Fruit fly (Drosophila melanogaster) whole organism, embryonic: ENCODE results near the gene His3.3B.

Source experiments
- Antp ChIP-seq: fragments of 200-800 bp; sonication (Bioruptor generic); optimal IDR thresholded peaks from 3 replicates; lab custom pipeline; 2016; ENCODE audit warnings: missing biosample characterization, missing genetic modification characterization
- Atf-2 ChIP-seq: fragments of 200-800 bp; sonication (Bioruptor generic); optimal IDR thresholded peaks from 2 replicates; lab custom pipeline; 2016; ENCODE audit warnings: missing biosample characterization, missing genetic modification characterization
- CG10321 ChIP-seq: fragments of 200-800 bp; sonication (Bioruptor generic); IDR thresholded peaks from 2 replicates; pipeline ENCODE4 v1.3.6; 2022; ENCODE audit warnings: missing biosample characterization, missing genetic modification characterization
- CG12104 ChIP-seq: fragments of 200-800 bp; sonication (Bioruptor generic); optimal IDR thresholded peaks from 3 replicates; lab custom pipeline; 2016; ENCODE audit warnings: missing biosample characterization, missing genetic modification characterization
- CG14965 ChIP-seq: fragments of 200-800 bp; sonication (Bioruptor generic); optimal IDR thresholded peaks from 2 replicates; lab custom pipeline; 2016; ENCODE audit warnings: missing biosample characterization, missing genetic modification characterization, borderline replicate concordance
- CG15073 ChIP-seq: fragments of 200-800 bp; sonication (Bioruptor generic); optimal IDR thresholded peaks from 2 replicates; lab custom pipeline; 2016; ENCODE audit warnings: missing biosample characterization, missing genetic modification characterization
- CG1529 ChIP-seq: fragments of 200-800 bp; sonication (Bioruptor generic); optimal IDR thresholded peaks from 3 replicates; lab custom pipeline; 2018; ENCODE audit warnings: missing biosample characterization, missing genetic modification characterization
- CG17802 ChIP-seq: fragments of 200-800 bp; sonication (Bioruptor generic); optimal IDR thresholded peaks from 2 replicates; lab custom pipeline; 2018; ENCODE audit warnings: missing biosample characterization, mild to moderate bottlenecking, missing genetic modification characterization, moderate library complexity
- CG2875 ChIP-seq: fragments of 200-800 bp; sonication (Bioruptor generic); optimal IDR thresholded peaks from 2 replicates; lab custom pipeline; 2017; ENCODE audit warnings: missing biosample characterization, mild to moderate bottlenecking, missing genetic modification characterization, missing genetic modification reagents
- CG30431 ChIP-seq: fragments of 200-800 bp; sonication (Bioruptor generic); optimal IDR thresholded peaks from 2 replicates; lab custom pipeline; 2017; ENCODE audit warnings: missing biosample characterization, missing genetic modification characterization
- CG3163 ChIP-seq: fragments of 200-800 bp; sonication (Bioruptor generic); optimal IDR thresholded peaks from 3 replicates; lab custom pipeline; 2016; ENCODE audit warnings: missing biosample characterization, missing genetic modification characterization
- CG34422 ChIP-seq: fragments of 200-800 bp; sonication (Bioruptor generic); IDR thresholded peaks from 3 replicates; pipeline ENCODE4 v1.3.6; 2022; ENCODE audit warnings: missing biosample characterization, missing genetic modification characterization
- CG6272 ChIP-seq: fragments of 200-800 bp; sonication (Bioruptor generic); IDR thresholded peaks from 2 replicates; pipeline ENCODE4 v1.3.6; 2022; ENCODE audit warnings: missing biosample characterization, missing genetic modification characterization
- CG6683 ChIP-seq: fragments of 200-800 bp; sonication (Bioruptor generic); optimal IDR thresholded peaks from 2 replicates; lab custom pipeline; 2017; ENCODE audit warnings: missing biosample characterization, mild to moderate bottlenecking, missing genetic modification characterization, missing genetic modification reagents
- CG8281 ChIP-seq: fragments of 200-800 bp; sonication (Bioruptor generic); optimal IDR thresholded peaks from 2 replicates; lab custom pipeline; 2018; ENCODE audit warnings: missing biosample characterization, mild to moderate bottlenecking, missing genetic modification characterization, moderate library complexity
- Dad ChIP-seq: fragments of 200-800 bp; sonication (Bioruptor generic); optimal IDR thresholded peaks from 3 replicates; lab custom pipeline; 2016; ENCODE audit warnings: missing biosample characterization, missing genetic modification characterization
- Dfd ChIP-seq, 2 experiments: fragments of >200 bp; optimal IDR thresholded peaks; 2 replicates each; lab custom pipeline; 2017; ENCODE audit warnings: missing biosample characterization in 2 of 2, missing genetic modification characterization in 2 of 2
- Doc2 ChIP-seq: fragments of 200-800 bp; sonication (Bioruptor generic); IDR thresholded peaks from 2 replicates; pipeline ENCODE4 v1.3.6; 2022; ENCODE audit warnings: missing biosample characterization, missing genetic modification characterization
- E2f1 ChIP-seq: fragments of 200-800 bp; sonication (Bioruptor generic); IDR thresholded peaks from 2 replicates; pipeline ENCODE4 v1.3.6; 2022; ENCODE audit warnings: missing biosample characterization, missing genetic modification characterization
- Hmx ChIP-seq: fragments of 200-800 bp; sonication (Bioruptor generic); optimal IDR thresholded peaks from 2 replicates; lab custom pipeline; 2016; ENCODE audit warnings: missing biosample characterization, missing genetic modification characterization
- MTF-1 ChIP-seq: fragments of 200-800 bp; sonication (Bioruptor generic); optimal IDR thresholded peaks from 2 replicates; lab custom pipeline; 2018; ENCODE audit warnings: missing biosample characterization, mild to moderate bottlenecking, missing genetic modification characterization, borderline replicate concordance
- Nf-YB ChIP-seq: fragments of 200-800 bp; sonication (Bioruptor generic); optimal IDR thresholded peaks from 3 replicates; lab custom pipeline; 2019; ENCODE audit warnings: missing biosample characterization, mild to moderate bottlenecking, missing genetic modification characterization, moderate library complexity
- Scr ChIP-seq: fragments of 200-800 bp; sonication (Bioruptor generic); IDR thresholded peaks from 2 replicates; pipeline ENCODE4 v1.3.6; 2022; ENCODE audit warnings: missing biosample characterization, missing genetic modification characterization; ENCODE audit not compliant: partially characterized antibody
- Sox102F ChIP-seq: fragments of 200-800 bp; sonication (Bioruptor generic); optimal IDR thresholded peaks from 2 replicates; lab custom pipeline; 2018; ENCODE audit warnings: missing biosample characterization, mild to moderate bottlenecking, missing genetic modification characterization, moderate library complexity
- Xrp1 ChIP-seq: fragments of 200-800 bp; sonication (Bioruptor generic); IDR thresholded peaks from 2 replicates; pipeline ENCODE4 v1.3.6; 2022; ENCODE audit warnings: missing biosample characterization, missing genetic modification characterization
- bab2 ChIP-seq: fragments of 200-800 bp; sonication (Bioruptor generic); optimal IDR thresholded peaks from 2 replicates; lab custom pipeline; 2016; ENCODE audit warnings: missing biosample characterization, missing genetic modification characterization
- cad ChIP-seq: fragments of >200 bp; optimal IDR thresholded peaks from 2 replicates; lab custom pipeline; 2017; ENCODE audit warnings: missing biosample characterization, missing genetic modification characterization
- cg ChIP-seq: fragments of 200-800 bp; sonication (Bioruptor generic); optimal IDR thresholded peaks from 3 replicates; lab custom pipeline; 2019; ENCODE audit warnings: missing biosample characterization, mild to moderate bottlenecking, missing genetic modification characterization, moderate library complexity
- chif ChIP-seq, 2 experiments: fragments of 200-800 bp; sonication (Bioruptor generic); optimal IDR thresholded peaks; 3 replicates each; lab custom pipeline; 2016; ENCODE audit warnings: missing biosample characterization in 2 of 2, missing genetic modification characterization in 2 of 2
- chinmo ChIP-seq: fragments of 200-800 bp; sonication (Bioruptor generic); IDR thresholded peaks from 4 replicates; pipeline ENCODE4 v1.3.6; 2022; ENCODE audit warnings: missing biosample characterization, missing genetic modification characterization; ENCODE audit not compliant: partially characterized antibody
- cwo ChIP-seq: fragments of 200-800 bp; sonication (Bioruptor generic); optimal IDR thresholded peaks from 3 replicates; lab custom pipeline; 2017; ENCODE audit warnings: missing biosample characterization, missing genetic modification characterization, mild to moderate bottlenecking, moderate library complexity, missing genetic modification reagents
- dmrt11E ChIP-seq: fragments of 200-800 bp; sonication (Bioruptor generic); optimal IDR thresholded peaks from 3 replicates; lab custom pipeline; 2018; ENCODE audit warnings: missing biosample characterization, mild to moderate bottlenecking, missing genetic modification characterization, moderate library complexity
- dmrt99B ChIP-seq: fragments of 200-800 bp; sonication (Bioruptor generic); optimal IDR thresholded peaks from 2 replicates; lab custom pipeline; 2018; ENCODE audit warnings: missing biosample characterization, mild to moderate bottlenecking, missing genetic modification characterization, moderate library complexity
- dysf ChIP-seq: fragments of 200-800 bp; sonication (Bioruptor generic); IDR thresholded peaks from 3 replicates; pipeline ENCODE4 v1.3.6; 2022; ENCODE audit warnings: missing biosample characterization, missing genetic modification characterization
- eyg ChIP-seq: fragments of 200-800 bp; sonication (Bioruptor generic); optimal IDR thresholded peaks from 3 replicates; lab custom pipeline; 2016; ENCODE audit warnings: missing biosample characterization, missing genetic modification characterization
- fd64A ChIP-seq: fragments of 200-800 bp; sonication (Bioruptor generic); optimal IDR thresholded peaks from 3 replicates; lab custom pipeline; 2018; ENCODE audit warnings: missing biosample characterization, mild to moderate bottlenecking, missing genetic modification characterization
- fd96Cb ChIP-seq: fragments of 200-800 bp; sonication (Bioruptor generic); optimal IDR thresholded peaks from 2 replicates; lab custom pipeline; 2018; ENCODE audit warnings: missing biosample characterization, mild to moderate bottlenecking, missing genetic modification characterization, moderate library complexity
- gcm ChIP-seq: fragments of 200-800 bp; sonication (Bioruptor generic); optimal IDR thresholded peaks from 2 replicates; lab custom pipeline; 2019; ENCODE audit warnings: missing biosample characterization, mild to moderate bottlenecking, missing genetic modification characterization, moderate library complexity
- her ChIP-seq: fragments of 200-800 bp; sonication (Bioruptor generic); optimal IDR thresholded peaks from 2 replicates; lab custom pipeline; 2016; ENCODE audit warnings: missing biosample characterization, missing genetic modification characterization
- jigr1 ChIP-seq: fragments of 200-800 bp; sonication (Bioruptor generic); IDR thresholded peaks from 3 replicates; pipeline ENCODE4 v1.3.6; 2022; ENCODE audit warnings: missing biosample characterization, missing genetic modification characterization
- lola ChIP-seq, 3 experiments: fragments of >200 bp in 2 of 3; fragments of 200-800 bp in 1 of 3; sonication (Bioruptor generic) in 1 of 3; optimal IDR thresholded peaks; 2 replicates each; lab custom pipeline; 2017 to 2019; ENCODE audit warnings: missing biosample characterization in 3 of 3, missing genetic modification characterization in 3 of 3, mild to moderate bottlenecking in 1 of 3, moderate library complexity in 1 of 3
- run ChIP-seq: fragments of 200-800 bp; sonication (Bioruptor generic); optimal IDR thresholded peaks from 3 replicates; lab custom pipeline; 2018; ENCODE audit warnings: missing biosample characterization, mild to moderate bottlenecking, missing genetic modification characterization
- sc ChIP-seq, 3 experiments: fragments of >200 bp in 2 of 3; fragments of 200-800 bp in 1 of 3; sonication (Bioruptor generic) in 1 of 3; optimal IDR thresholded peaks; 2 replicates in 2 of 3; 3 replicates in 1 of 3; lab custom pipeline; 2017; ENCODE audit warnings: mild to moderate bottlenecking in 1 of 3, missing biosample characterization in 1 of 3, missing genetic modification characterization in 1 of 3, missing genetic modification reagents in 1 of 3
- schlank ChIP-seq: fragments of 200-800 bp; sonication (Bioruptor generic); optimal IDR thresholded peaks from 2 replicates; lab custom pipeline; 2018; ENCODE audit warnings: missing biosample characterization, mild to moderate bottlenecking, missing genetic modification characterization
- sisA ChIP-seq: fragments of 200-800 bp; sonication (Bioruptor generic); IDR thresholded peaks from 2 replicates; pipeline ENCODE4 v1.3.6; 2022; ENCODE audit warnings: missing biosample characterization, missing genetic modification characterization
- ssp ChIP-seq: fragments of 200-800 bp; sonication (Bioruptor generic); IDR thresholded peaks from 2 replicates; pipeline ENCODE4 v1.3.6; 2022; ENCODE audit warnings: missing biosample characterization, missing genetic modification characterization
- sug ChIP-seq: fragments of 200-800 bp; optimal IDR thresholded peaks from 2 replicates; lab custom pipeline; 2019; ENCODE audit warnings: missing biosample characterization, mild to moderate bottlenecking, missing genetic modification characterization, moderate library complexity
- vvl ChIP-seq: fragments of 200-800 bp; sonication (Bioruptor generic); IDR thresholded peaks from 2 replicates; pipeline ENCODE4 v1.3.6; 2022; ENCODE audit warnings: missing biosample characterization, missing genetic modification characterization

The His3.3B gene

dm6 chrX:9120828-9121754, 35.4 kb downstream of the His3.3B start (continued):
- TF ChIP-seq CG1529 (GFP tag; lab: Kevin White, UChicago) (no peak), Nf-YB (no peak), Dfd (GFP tag; optimal IDR thresholded peaks at IDR 0.05; lab: Kevin White, UChicago) (no peak), E2f1 (GFP tag; lab: Robert Waterston, UW) (0 out of 2 replicates have a peak, but pooled peaks have one; percentile 32), Hmx (no peak), CG10321 (no peak), CG34422 (no peak), cwo (GFP tag; lab: Kevin White, UChicago) (peak; percentile 41), eyg (GFP tag; lab: Kevin White, UChicago) (no peak), her (GFP tag; lab: Kevin White, UChicago) (no peak), CG14965 (GFP tag; lab: Kevin White, UChicago) (no peak), dysf (GFP tag; lab: Robert Waterston, UW) (peak; percentile 61; the same call in 2 of the 3 replicates), lola (GFP tag; optimal IDR thresholded peaks at IDR 0.05; lab: Kevin White, UChicago) (peak in 1 of 3 experiments; percentile 33), sug (tag; lab: Kevin White, UChicago) (no peak), CG2875 (no peak), cg (peak; percentile 22), schlank (tag; lab: Kevin White, UChicago) (no peak), chinmo (GFP tag; lab: Robert Waterston, UW) (no peak), jigr1 (GFP tag; lab: Robert Waterston, UW) (no peak), bab2 (GFP tag; lab: Kevin White, UChicago) (peak; percentile 33), Doc2 (GFP tag; lab: Robert Waterston, UW) (no peak), fd64A (GFP tag; lab: Kevin White, UChicago) (no peak), run (tag; lab: Kevin White, UChicago) (no peak), ssp (GFP tag; lab: Robert Waterston, UW) (no peak), gcm (peak; percentile 7), Sox102F (GFP tag; lab: Kevin White, UChicago) (peak; percentile 63), sc (optimal IDR thresholded peaks at IDR 0.05; lab: Kevin White, UChicago) (no peak), sc (GFP tag; optimal IDR thresholded peaks at IDR 0.05; lab: Kevin White, UChicago) (no peak), CG6272 (GFP tag; lab: Robert Waterston, UW) (no peak), dmrt11E (tag; lab: Kevin White, UChicago) (peak; percentile 11), Dad (GFP tag; lab: Kevin White, UChicago) (no peak), cad (GFP tag; lab: Kevin White, UChicago) (no peak), Scr (GFP tag; lab: Robert Waterston, UW) (no peak), CG15073 (GFP tag; lab: Kevin White, UChicago) (no peak), MTF-1 (GFP tag; lab: Kevin White, UChicago) (no peak), fd96Cb (tag; lab: Kevin White, UChicago) (peak; percentile 49), Antp (GFP tag; lab: Kevin White, UChicago) (no peak), CG12104 (GFP tag; lab: Kevin White, UChicago) (no peak), CG30431 (GFP tag; lab: Kevin White, UChicago) (no peak), Xrp1 (GFP tag; lab: Robert Waterston, UW) (peak; percentile 48; the same call in 1 of the 2 replicates), sisA (GFP tag; lab: Robert Waterston, UW) (peak; percentile 40; the same call in 1 of the 2 replicates), CG6683 (GFP tag; lab: Kevin White, UChicago) (no peak), Atf-2 (GFP tag; lab: Kevin White, UChicago) (peak; percentile 17), CG3163 (GFP tag; lab: Kevin White, UChicago) (no peak), chif (GFP tag; optimal IDR thresholded peaks at IDR 0.05; lab: Kevin White, UChicago) (peak in 1 of 2 experiments; percentile 52), dmrt99B (tag; lab: Kevin White, UChicago) (peak; percentile 65), vvl (GFP tag; lab: Robert Waterston, UW) (peak; percentile 55), CG17802 (no peak), CG8281 (tag; lab: Kevin White, UChicago) (peak; percentile 31)
